Fruit fly (Drosophila melanogaster): ENCODE measurements around the gene mas.

dm6 chr3L:4157852-4158251 is 9.4 kb downstream of the mas start:
- no peak for TF ChIP-seq Mnt (GFP tag; optimal IDR thresholded peaks at IDR 0.05)
- no peak for TF ChIP-seq Hr96 (GFP tag; optimal IDR thresholded peaks at IDR 0.05)
- TF ChIP-seq kay (GFP tag; ENCODE audit: borderline replicate concordance) = no peak
